Worm (Caenorhabditis elegans) whole organism, L2 larva: Measurements from ENCODE around the gene mlt-9.

Experiments
- R02D3.7 ChIP-seq: fragments of 150-350 bp; optimal IDR thresholded peaks from 2 replicates; lab custom pipeline; 2014; ENCODE audit warnings: missing biosample characterization, missing genetic modification characterization
- ZK546.5 ChIP-seq: sonication (generic microtip); optimal IDR thresholded peaks from 2 replicates; lab custom pipeline; 2017; ENCODE audit warnings: missing biosample characterization, missing genetic modification characterization
- blmp-1 ChIP-seq: sonication (generic microtip); optimal IDR thresholded peaks from 2 replicates; lab custom pipeline; 2017; ENCODE audit warnings: missing genetic modification characterization, mild to moderate bottlenecking, missing compliant biosample characterization, antibody characterized with exemption, moderate library complexity; ENCODE audit not compliant: insufficient read depth
- dmd-4 ChIP-seq: sonication (generic microtip); optimal IDR thresholded peaks from 2 replicates; lab custom pipeline; 2017; ENCODE audit warnings: missing biosample characterization, missing genetic modification characterization
- egl-27 ChIP-seq: sonication (generic microtip); optimal IDR thresholded peaks from 3 replicates; lab custom pipeline; 2017; ENCODE audit warnings: missing biosample characterization, missing genetic modification reagents, missing genetic modification characterization
- elt-3 ChIP-seq: sonication (generic microtip); optimal IDR thresholded peaks from 2 replicates; lab custom pipeline; 2017; ENCODE audit warnings: missing biosample characterization, missing genetic modification characterization
- lsy-2 ChIP-seq, 2 experiments: fragments of 150-350 bp in 1 of 2; sonication (generic microtip) in 1 of 2; optimal IDR thresholded peaks; 2 replicates each; lab custom pipeline; 2014 to 2017; ENCODE audit warnings: missing biosample characterization in 2 of 2, missing genetic modification characterization in 2 of 2
- mdl-1 ChIP-seq, 2 experiments: fragments of 150-350 bp in 1 of 2; sonication (generic microtip) in 1 of 2; optimal IDR thresholded peaks; 2 replicates each; lab custom pipeline; 2017; ENCODE audit warnings: missing biosample characterization in 2 of 2, missing genetic modification characterization in 2 of 2
- nhr-11 ChIP-seq: fragments of 150-350 bp; optimal IDR thresholded peaks from 2 replicates; lab custom pipeline; 2014; ENCODE audit warnings: missing biosample characterization, missing genetic modification characterization
- nhr-23 ChIP-seq: fragments of 150-350 bp; optimal IDR thresholded peaks from 2 replicates; lab custom pipeline; 2014; ENCODE audit warnings: missing biosample characterization, missing genetic modification reagents, missing genetic modification characterization
- nhr-77 ChIP-seq: fragments of 150-350 bp; optimal IDR thresholded peaks from 2 replicates; lab custom pipeline; 2014; ENCODE audit warnings: missing biosample characterization, missing genetic modification characterization
- skn-1 ChIP-seq: sonication (generic microtip); optimal IDR thresholded peaks from 2 replicates; lab custom pipeline; 2017; ENCODE audit warnings: missing biosample characterization, missing genetic modification characterization
- unc-39 ChIP-seq: fragments of 150-350 bp; optimal IDR thresholded peaks from 2 replicates; lab custom pipeline; 2014; ENCODE audit warnings: missing biosample characterization, missing genetic modification characterization
- unc-62 ChIP-seq: fragments of 150-350 bp; optimal IDR thresholded peaks from 2 replicates; lab custom pipeline; 2014; ENCODE audit warnings: missing biosample characterization, missing genetic modification reagents, missing genetic modification characterization

DNA sequence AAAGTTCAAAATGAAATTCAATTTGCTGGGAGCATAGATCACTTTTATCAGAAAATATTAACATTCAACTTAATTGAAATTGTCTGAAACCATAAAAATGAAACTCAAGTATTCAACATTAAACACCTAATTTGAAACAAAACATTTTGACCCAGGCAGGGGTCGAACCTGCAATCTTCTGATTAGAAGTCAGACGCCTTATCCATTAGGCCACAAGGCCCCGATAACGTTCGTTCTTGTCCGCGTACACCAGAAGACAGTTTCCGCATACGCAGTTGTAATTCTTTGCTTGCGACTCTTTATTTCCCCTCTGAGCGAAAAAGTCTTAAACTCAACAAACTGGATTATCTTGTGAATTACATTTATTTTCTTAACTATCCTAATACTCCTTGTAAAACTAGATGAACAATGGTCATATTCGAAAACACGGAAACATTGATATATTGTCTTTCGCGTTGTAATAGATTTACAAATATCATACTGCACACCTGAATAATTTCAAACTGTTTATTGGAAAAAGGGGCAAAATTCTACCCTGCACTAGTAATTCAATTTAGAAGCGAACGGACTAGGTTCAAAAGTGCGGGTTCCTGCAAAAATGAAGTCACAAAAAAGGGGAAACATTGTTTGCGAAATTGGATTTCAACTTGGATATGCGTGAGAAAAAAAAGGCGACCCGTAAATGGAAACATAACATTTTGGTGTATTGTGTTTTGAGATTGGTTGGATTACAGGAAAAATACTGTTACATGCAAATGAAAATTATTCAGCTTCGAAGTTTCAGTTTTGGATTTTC, 39.0 kb upstream of the mlt-9 start:
- TF ChIP-seq unc-62 (GFP tag; lab: Kevin White, UChicago) (no peak), ZK546.5 (tag; lab: Kevin White, UChicago) (no peak), R02D3.7 (no peak), lsy-2 (tag; optimal IDR thresholded peaks at IDR 0.05; lab: Kevin White, UChicago) (no peak), blmp-1 (tag; lab: Kevin White, UChicago) (no peak), nhr-11 (tag; lab: Kevin White, UChicago) (no peak), nhr-23 (tag; lab: Kevin White, UChicago) (no peak), nhr-77 (tag; lab: Kevin White, UChicago) (no peak), dmd-4 (tag; lab: Kevin White, UChicago) (no peak), elt-3 (tag; lab: Kevin White, UChicago) (no peak), skn-1 (tag; lab: Kevin White, UChicago) (no peak), unc-39 (tag; lab: Kevin White, UChicago) (no peak), egl-27 (tag; lab: Kevin White, UChicago) (no peak), mdl-1 (tag; optimal IDR thresholded peaks at IDR 0.05; lab: Kevin White, UChicago) (no peak)
